Fruit fly (Drosophila melanogaster) whole organism, embryonic: ENCODE data around the gene CG44261.

Experiments
- BEAF-32 ChIP-seq: fragments of 200-800 bp; sonication (Bioruptor generic); optimal IDR thresholded peaks from 3 replicates; lab custom pipeline; 2017; ENCODE audit warnings: missing biosample characterization, missing genetic modification characterization, mild to moderate bottlenecking, moderate library complexity, missing genetic modification reagents
- CG10959 ChIP-seq: fragments of 200-800 bp; sonication (Bioruptor generic); IDR thresholded peaks from 2 replicates; pipeline ENCODE4 v1.3.6; 2022; ENCODE audit warnings: missing biosample characterization, missing genetic modification characterization
- CG11695 ChIP-seq: fragments of 200-800 bp; sonication (Bioruptor generic); IDR thresholded peaks from 3 replicates; pipeline ENCODE4 v1.3.6; 2022; ENCODE audit warnings: missing biosample characterization, missing genetic modification characterization
- CG13624 ChIP-seq: fragments of 200-800 bp; sonication (Bioruptor generic); optimal IDR thresholded peaks from 2 replicates; lab custom pipeline; 2016; ENCODE audit warnings: missing biosample characterization, missing genetic modification characterization
- CG13894 ChIP-seq: fragments of 200-800 bp; sonication (Bioruptor generic); optimal IDR thresholded peaks from 3 replicates; lab custom pipeline; 2018; ENCODE audit warnings: missing biosample characterization, mild to moderate bottlenecking, missing genetic modification characterization, moderate library complexity
- CG14965 ChIP-seq: fragments of 200-800 bp; sonication (Bioruptor generic); optimal IDR thresholded peaks from 2 replicates; lab custom pipeline; 2016; ENCODE audit warnings: missing biosample characterization, missing genetic modification characterization, borderline replicate concordance
- CG15601 ChIP-seq: fragments of 200-800 bp; sonication (Bioruptor generic); optimal IDR thresholded peaks from 3 replicates; lab custom pipeline; 2019; ENCODE audit warnings: missing biosample characterization, mild to moderate bottlenecking, missing genetic modification characterization, moderate library complexity
- CG16779 ChIP-seq: fragments of 200-800 bp; sonication (Bioruptor generic); IDR thresholded peaks from 2 replicates; pipeline ENCODE4 v1.3.6; 2022; ENCODE audit warnings: missing biosample characterization, missing genetic modification characterization
- CG18011 ChIP-seq: fragments of 200-800 bp; sonication (Bioruptor generic); optimal IDR thresholded peaks from 2 replicates; lab custom pipeline; 2017; ENCODE audit warnings: missing biosample characterization, missing genetic modification characterization, mild to moderate bottlenecking, moderate library complexity, missing genotype
- CG18262 ChIP-seq: fragments of 200-800 bp; optimal IDR thresholded peaks from 3 replicates; lab custom pipeline; 2019; ENCODE audit warnings: missing biosample characterization, mild to moderate bottlenecking, missing genetic modification characterization, moderate library complexity
- CG18476 ChIP-seq: fragments of 200-800 bp; sonication (Bioruptor generic); optimal IDR thresholded peaks from 2 replicates; lab custom pipeline; 2016; ENCODE audit warnings: missing biosample characterization, mild to moderate bottlenecking, missing genetic modification characterization
- CG30020 ChIP-seq: fragments of 200-800 bp; optimal IDR thresholded peaks from 2 replicates; lab custom pipeline; 2019; ENCODE audit warnings: missing biosample characterization, mild to moderate bottlenecking, missing genetic modification characterization, moderate library complexity
- CG3065 ChIP-seq: fragments of 200-800 bp; sonication (Bioruptor generic); optimal IDR thresholded peaks from 2 replicates; lab custom pipeline; 2016; ENCODE audit warnings: missing biosample characterization, missing genetic modification characterization
- CG31224 ChIP-seq: fragments of 200-800 bp; sonication (Bioruptor generic); IDR thresholded peaks from 2 replicates; pipeline ENCODE4 v1.3.6; 2022; ENCODE audit warnings: missing biosample characterization, missing genetic modification characterization
- CG34224 ChIP-seq: fragments of 200-800 bp; sonication (Bioruptor generic); IDR thresholded peaks from 3 replicates; pipeline ENCODE4 v1.3.6; 2022; ENCODE audit warnings: missing biosample characterization, missing genetic modification characterization; ENCODE audit not compliant: partially characterized antibody
- CG4730 ChIP-seq: fragments of 200-800 bp; sonication (Bioruptor generic); IDR thresholded peaks from 2 replicates; pipeline ENCODE4 v1.3.6; 2022; ENCODE audit warnings: missing biosample characterization, missing genetic modification characterization
- CG7786 ChIP-seq: fragments of 200-800 bp; sonication (Bioruptor generic); optimal IDR thresholded peaks from 2 replicates; lab custom pipeline; 2016; ENCODE audit warnings: missing biosample characterization, missing genetic modification characterization
- Dfd ChIP-seq, 2 experiments: fragments of >200 bp; optimal IDR thresholded peaks; 2 replicates each; lab custom pipeline; 2017; ENCODE audit warnings: missing biosample characterization in 2 of 2, missing genetic modification characterization in 2 of 2
- Ets65A ChIP-seq: fragments of 200-800 bp; sonication (Bioruptor generic); peaks from one replicate; lab custom pipeline; 2016; ENCODE audit warnings: missing biosample characterization, missing genetic modification characterization
- Hr51 ChIP-seq, 2 experiments: fragments of 200-800 bp; sonication (Bioruptor generic); optimal IDR thresholded peaks; 2 replicates in 1 of 2; 3 replicates in 1 of 2; lab custom pipeline; 2016 to 2018; ENCODE audit warnings: missing biosample characterization in 2 of 2, missing genetic modification characterization in 2 of 2, mild to moderate bottlenecking in 1 of 2, moderate library complexity in 1 of 2
- Jarid2 ChIP-seq: fragments of 200-800 bp; sonication (Bioruptor generic); optimal IDR thresholded peaks from 3 replicates; lab custom pipeline; 2017; ENCODE audit warnings: mild to moderate bottlenecking, missing biosample characterization, missing genetic modification reagents, missing genetic modification characterization
- MBD-R2 ChIP-seq: fragments of 200-800 bp; sonication (Bioruptor generic); IDR thresholded peaks from 2 replicates; pipeline ENCODE4 v1.3.6; 2022; ENCODE audit warnings: missing biosample characterization, missing genetic modification characterization
- Med ChIP-seq: fragments of 200-800 bp; sonication (Bioruptor generic); peaks from one replicate; lab custom pipeline; 2016; ENCODE audit warnings: missing biosample characterization, missing genetic modification characterization, mild to moderate bottlenecking, inconsistent platforms, moderate library complexity
- Nf-YB ChIP-seq: fragments of 200-800 bp; sonication (Bioruptor generic); optimal IDR thresholded peaks from 3 replicates; lab custom pipeline; 2019; ENCODE audit warnings: missing biosample characterization, mild to moderate bottlenecking, missing genetic modification characterization, moderate library complexity
- Pdp1 ChIP-seq, 2 experiments: fragments of 200-800 bp; sonication (Bioruptor generic); optimal IDR thresholded peaks; 3 replicates each; lab custom pipeline; 2016; ENCODE audit warnings: missing biosample characterization in 2 of 2, missing genetic modification characterization in 2 of 2, mild to moderate bottlenecking in 1 of 2, moderate library complexity in 1 of 2
- Sox102F ChIP-seq: fragments of 200-800 bp; sonication (Bioruptor generic); optimal IDR thresholded peaks from 2 replicates; lab custom pipeline; 2018; ENCODE audit warnings: missing biosample characterization, mild to moderate bottlenecking, missing genetic modification characterization, moderate library complexity
- Sry-δ ChIP-seq: fragments of 200-800 bp; sonication (Bioruptor generic); optimal IDR thresholded peaks from 2 replicates; lab custom pipeline; 2016; ENCODE audit warnings: missing biosample characterization, missing genetic modification characterization
- ac ChIP-seq: fragments of 200-800 bp; sonication (Bioruptor generic); optimal IDR thresholded peaks from 3 replicates; lab custom pipeline; 2017; ENCODE audit warnings: missing biosample characterization, mild to moderate bottlenecking, missing genetic modification characterization
- bowl ChIP-seq: fragments of 200-800 bp; sonication (Bioruptor generic); IDR thresholded peaks from 2 replicates; pipeline ENCODE4 v1.3.6; 2022; ENCODE audit warnings: missing biosample characterization, missing genetic modification characterization
- cato ChIP-seq: fragments of 200-800 bp; sonication (Bioruptor generic); optimal IDR thresholded peaks from 2 replicates; lab custom pipeline; 2016; ENCODE audit warnings: missing biosample characterization, missing genetic modification characterization, borderline replicate concordance
- cg ChIP-seq: fragments of 200-800 bp; sonication (Bioruptor generic); optimal IDR thresholded peaks from 3 replicates; lab custom pipeline; 2019; ENCODE audit warnings: missing biosample characterization, mild to moderate bottlenecking, missing genetic modification characterization, moderate library complexity
- chinmo ChIP-seq: fragments of 200-800 bp; sonication (Bioruptor generic); IDR thresholded peaks from 4 replicates; pipeline ENCODE4 v1.3.6; 2022; ENCODE audit warnings: missing biosample characterization, missing genetic modification characterization; ENCODE audit not compliant: partially characterized antibody
- crp ChIP-seq, 2 experiments: fragments of 200-800 bp; sonication (Bioruptor generic); optimal IDR thresholded peaks; 2 replicates in 1 of 2; 3 replicates in 1 of 2; lab custom pipeline; 2017; ENCODE audit warnings: missing biosample characterization in 2 of 2, missing genetic modification characterization in 2 of 2, mild to moderate bottlenecking in 1 of 2, moderate library complexity in 1 of 2
- eve ChIP-seq, 2 experiments: fragments of >200 bp; optimal IDR thresholded peaks; 2 replicates each; lab custom pipeline; 2017; ENCODE audit warnings: missing biosample characterization in 2 of 2, missing genetic modification characterization in 2 of 2
- fd102C ChIP-seq: fragments of 200-800 bp; sonication (Bioruptor generic); optimal IDR thresholded peaks from 2 replicates; lab custom pipeline; 2018; ENCODE audit warnings: missing biosample characterization, mild to moderate bottlenecking, missing genetic modification characterization, moderate library complexity
- gsb ChIP-seq: fragments of 200-800 bp; sonication (Bioruptor generic); IDR thresholded peaks from 2 replicates; pipeline ENCODE4 v1.3.6; 2022; ENCODE audit warnings: missing biosample characterization, missing genetic modification characterization
- hbn ChIP-seq: fragments of 200-800 bp; sonication (Bioruptor generic); IDR thresholded peaks from 2 replicates; pipeline ENCODE4 v1.3.6; 2022; ENCODE audit warnings: missing biosample characterization, missing genetic modification characterization; ENCODE audit not compliant: partially characterized antibody
- insv ChIP-seq, 2 experiments: fragments of 200-800 bp; sonication (Bioruptor generic); optimal IDR thresholded peaks; 3 replicates each; lab custom pipeline; 2016 to 2018; ENCODE audit warnings: missing biosample characterization in 2 of 2, missing genetic modification characterization in 2 of 2
- knrl ChIP-seq: fragments of 200-800 bp; sonication (Bioruptor generic); IDR thresholded peaks from 3 replicates; pipeline ENCODE4 v1.3.6; 2022; ENCODE audit warnings: missing biosample characterization, missing genetic modification characterization; ENCODE audit not compliant: partially characterized antibody
- lola ChIP-seq, 3 experiments: fragments of >200 bp in 2 of 3; fragments of 200-800 bp in 1 of 3; sonication (Bioruptor generic) in 1 of 3; optimal IDR thresholded peaks; 2 replicates each; lab custom pipeline; 2017 to 2019; ENCODE audit warnings: missing biosample characterization in 3 of 3, missing genetic modification characterization in 3 of 3, mild to moderate bottlenecking in 1 of 3, moderate library complexity in 1 of 3
- nerfin-1 ChIP-seq: fragments of 200-800 bp; sonication (Bioruptor generic); optimal IDR thresholded peaks from 3 replicates; lab custom pipeline; 2019; ENCODE audit warnings: missing biosample characterization, mild to moderate bottlenecking, missing genetic modification characterization, moderate library complexity
- onecut ChIP-seq: fragments of 200-800 bp; sonication (Bioruptor generic); IDR thresholded peaks from 2 replicates; pipeline ENCODE4 v1.3.6; 2022; ENCODE audit warnings: missing biosample characterization, missing genetic modification characterization
- sens ChIP-seq: fragments of 200-800 bp; sonication (Bioruptor generic); peaks from one replicate; lab custom pipeline; 2016; ENCODE audit warnings: missing biosample characterization, missing genetic modification characterization
- slp2 ChIP-seq: fragments of 200-800 bp; sonication (Bioruptor generic); optimal IDR thresholded peaks from 2 replicates; lab custom pipeline; 2016; ENCODE audit warnings: missing biosample characterization, missing genetic modification characterization
- sob ChIP-seq: fragments of 200-800 bp; sonication (Bioruptor generic); IDR thresholded peaks from 2 replicates; pipeline ENCODE4 v1.3.6; 2022; ENCODE audit warnings: missing biosample characterization, missing genetic modification characterization
- tap ChIP-seq: fragments of 200-800 bp; optimal IDR thresholded peaks from 3 replicates; lab custom pipeline; 2019; ENCODE audit warnings: missing biosample characterization, mild to moderate bottlenecking, missing genetic modification characterization, moderate library complexity
- tgo ChIP-seq: fragments of 200-800 bp; sonication (Bioruptor generic); IDR thresholded peaks from 3 replicates; pipeline ENCODE4 v1.3.6; 2022; ENCODE audit warnings: missing biosample characterization, missing genetic modification characterization
- tio ChIP-seq: fragments of 200-800 bp; sonication (Bioruptor generic); optimal IDR thresholded peaks from 2 replicates; lab custom pipeline; 2017; ENCODE audit warnings: missing biosample characterization, missing genetic modification characterization, inconsistent platforms
- trh ChIP-seq: fragments of 200-800 bp; sonication (Bioruptor generic); optimal IDR thresholded peaks from 2 replicates; lab custom pipeline; 2016; ENCODE audit warnings: missing biosample characterization, missing genetic modification characterization
- tx ChIP-seq: fragments of 200-800 bp; sonication (Bioruptor generic); optimal IDR thresholded peaks from 2 replicates; lab custom pipeline; 2016; ENCODE audit warnings: missing biosample characterization, missing genetic modification characterization

The CG44261 gene

DNA sequence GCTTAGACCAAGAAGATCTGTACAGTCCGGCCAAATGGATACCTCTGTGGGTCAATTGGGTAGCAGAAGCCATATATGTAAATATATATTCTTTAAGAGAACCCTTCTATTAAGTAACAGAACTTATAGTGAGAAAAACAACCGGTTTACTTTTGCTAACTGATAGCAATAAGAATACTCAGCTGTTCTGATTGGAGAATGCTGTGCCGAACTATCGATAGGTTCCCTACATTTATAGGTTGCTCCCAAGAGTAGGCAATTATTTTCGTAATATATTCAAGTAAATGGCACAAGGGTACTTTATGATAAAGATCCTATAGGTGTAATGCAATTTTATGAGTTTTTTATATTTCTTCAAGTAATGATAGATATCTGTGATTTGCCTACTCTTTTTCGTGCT lies 48.4 kb upstream of the CG44261 start, which contains the start of gene GstZ1 (continued):
- TF ChIP-seq ac (GFP tag; lab: Kevin White, UChicago) (no peak), chinmo (GFP tag; lab: Robert Waterston, UW) (peak; percentile 88; the same call in 3 of the 4 replicates), CG13624 (no peak), eve (GFP tag; optimal IDR thresholded peaks at IDR 0.05; lab: Kevin White, UChicago) (no peak), Sox102F (GFP tag; lab: Kevin White, UChicago) (no peak), Hr51 (GFP tag; optimal IDR thresholded peaks at IDR 0.05; lab: Kevin White, UChicago) (no peak), hbn (GFP tag; lab: Robert Waterston, UW) (peak; percentile 74), CG7786 (GFP tag; lab: Kevin White, UChicago) (no peak), tgo (GFP tag; lab: Robert Waterston, UW) (no peak), knrl (GFP tag; lab: Robert Waterston, UW) (peak; percentile 56; the same call in 1 of the 3 replicates), cato (GFP tag; lab: Kevin White, UChicago) (no peak), insv (GFP tag; optimal IDR thresholded peaks at IDR 0.05; lab: Kevin White, UChicago) (peak; percentile 70 to 97), gsb (GFP tag; lab: Robert Waterston, UW) (no peak), CG34224 (GFP tag; lab: Robert Waterston, UW) (peak; percentile 82), CG13894 (tag; lab: Kevin White, UChicago) (peak; percentile 20), Nf-YB (GFP tag; lab: Kevin White, UChicago) (peak; percentile 65), CG4730 (GFP tag; lab: Robert Waterston, UW) (no peak), tio (no peak), Jarid2 (GFP tag; lab: Kevin White, UChicago) (no peak), CG3065 (GFP tag; lab: Kevin White, UChicago) (no peak), CG18262 (tag; lab: Kevin White, UChicago) (peak; percentile 15), CG18476 (GFP tag; lab: Kevin White, UChicago) (no peak), MBD-R2 (peak; percentile 63), Dfd (GFP tag; optimal IDR thresholded peaks at IDR 0.05; lab: Kevin White, UChicago) (no peak), bowl (no peak), tx (GFP tag; lab: Kevin White, UChicago) (no peak), CG30020 (no peak), crp (GFP tag; optimal IDR thresholded peaks at IDR 0.05; lab: Kevin White, UChicago) (peak; percentile 4 to 83), onecut (no peak), BEAF-32 (GFP tag; lab: Kevin White, UChicago) (peak; percentile 72), CG16779 (GFP tag; lab: Robert Waterston, UW) (no peak), Sry-δ (peak; percentile 25)

DNA sequence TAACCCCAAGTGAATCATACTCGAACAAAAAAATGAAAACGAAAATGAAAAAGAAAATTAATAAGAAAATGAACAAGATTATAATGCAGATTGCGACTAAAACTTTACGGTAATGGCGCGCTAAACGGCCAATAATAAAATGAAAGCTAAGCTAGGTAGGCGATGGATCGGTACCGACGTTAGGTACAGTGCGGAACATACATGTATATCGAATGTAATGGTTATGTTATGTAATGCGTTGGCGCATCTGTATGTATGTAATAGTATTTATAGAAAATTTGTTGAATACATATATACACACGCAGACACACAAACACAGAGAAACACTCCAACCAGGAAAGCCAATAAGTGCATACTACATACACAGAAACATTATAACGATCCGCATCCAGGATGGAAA lies 47.0 kb upstream of the CG44261 start:
- TF ChIP-seq Pdp1 (GFP tag; optimal IDR thresholded peaks at IDR 0.05; lab: Kevin White, UChicago): peak in 1 of 2 experiments; percentile 83
- no peak for TF ChIP-seq trh (GFP tag; lab: Kevin White, UChicago)
- peak in 1 of 3 experiments; percentile 1 for TF ChIP-seq lola (GFP tag; optimal IDR thresholded peaks at IDR 0.05; lab: Kevin White, UChicago)
- no peak for TF ChIP-seq CG14965 (GFP tag; lab: Kevin White, UChicago)
- TF ChIP-seq Ets65A (GFP tag; lab: Kevin White, UChicago): peak; percentile 44
- TF ChIP-seq cg (GFP tag; lab: Kevin White, UChicago): no peak
- TF ChIP-seq nerfin-1 (tag; lab: Kevin White, UChicago): no peak
- TF ChIP-seq slp2 (GFP tag; lab: Kevin White, UChicago): no peak
- TF ChIP-seq CG10959 (GFP tag; lab: Robert Waterston, UW): no peak
- no peak for TF ChIP-seq CG15601 (tag; lab: Kevin White, UChicago)
- no peak for TF ChIP-seq onecut
- peak; percentile 60; the same call in 1 of the 3 replicates for TF ChIP-seq CG11695 (GFP tag; lab: Robert Waterston, UW)
- TF ChIP-seq fd102C (GFP tag; lab: Kevin White, UChicago): no peak
- TF ChIP-seq Med (GFP tag; lab: Kevin White, UChicago): peak; percentile 10
- TF ChIP-seq CG18011 (GFP tag; lab: Kevin White, UChicago): no peak
- TF ChIP-seq tap (tag; lab: Kevin White, UChicago): no peak
- no peak for TF ChIP-seq CG31224 (GFP tag; lab: Robert Waterston, UW)
- TF ChIP-seq sens (GFP tag; lab: Kevin White, UChicago): peak; percentile 48
- no peak for TF ChIP-seq sob
- TF ChIP-seq, all 482 proteins: peak for 6
